Worm (Caenorhabditis elegans) whole organism, L1 larva: ENCODE data around the gene icln-1.

Source experiments
- C04F5.9 ChIP-seq: sonication (generic microtip); optimal IDR thresholded peaks from 2 replicates; lab custom pipeline; 2016; ENCODE audit warnings: missing genetic modification characterization, missing compliant biosample characterization
- C34B4.2 ChIP-seq: sonication (generic microtip); optimal IDR thresholded peaks from 2 replicates; lab custom pipeline; 2017; ENCODE audit warnings: mild to moderate bottlenecking, missing genetic modification characterization, missing compliant biosample characterization
- Y116A8C.19 ChIP-seq: sonication (generic microtip); optimal IDR thresholded peaks from 2 replicates; lab custom pipeline; 2016; ENCODE audit warnings: missing compliant biosample characterization, missing genetic modification characterization, borderline replicate concordance
- alr-1 ChIP-seq: fragments of 200-800 bp; sonication (Bioruptor generic); optimal IDR thresholded peaks from 2 replicates; lab custom pipeline; 2018; ENCODE audit warnings: borderline replicate concordance, mild to moderate bottlenecking, missing genetic modification characterization, missing compliant biosample characterization
- ama-1 ChIP-seq: fragments of 150-350 bp; optimal IDR thresholded peaks from 2 replicates; lab custom pipeline; 2014
- blmp-1 ChIP-seq: fragments of 150-350 bp; optimal IDR thresholded peaks from 2 replicates; lab custom pipeline; 2014; ENCODE audit warnings: missing biosample characterization, missing genetic modification characterization
- ceh-8 ChIP-seq: fragments of 200-800 bp; sonication (Bioruptor generic); optimal IDR thresholded peaks from 2 replicates; lab custom pipeline; 2018; ENCODE audit warnings: mild to moderate bottlenecking, missing genetic modification characterization, moderate library complexity, missing compliant biosample characterization
- ceh-88 ChIP-seq: fragments of 200-800 bp; sonication (Bioruptor generic); IDR thresholded peaks from 2 replicates; pipeline ENCODE4 v1.3.6; 2022; ENCODE audit warnings: missing genetic modification characterization, missing compliant biosample characterization
- dpl-1 ChIP-seq, 3 experiments: fragments of 150-350 bp in 2 of 3; sonication (generic microtip) in 1 of 3; optimal IDR thresholded peaks; 2 replicates each; lab custom pipeline; 2014 to 2017; ENCODE audit warnings: missing biosample characterization in 3 of 3, missing genetic modification characterization in 3 of 3, missing genetic modification reagents in 3 of 3
- dsc-1 ChIP-seq: sonication (generic microtip); optimal IDR thresholded peaks from 2 replicates; lab custom pipeline; 2016; ENCODE audit warnings: mild to moderate bottlenecking, missing genetic modification characterization, missing compliant biosample characterization
- efl-1 ChIP-seq, 4 experiments: fragments of 150-350 bp; optimal IDR thresholded peaks in 3 of 4; peaks in 1 of 4; 1 replicate in 1 of 4; 2 replicates in 3 of 4; lab custom pipeline; 2014; ENCODE audit warnings: missing biosample characterization in 2 of 4, missing genetic modification characterization in 2 of 4, missing genetic modification reagents in 2 of 4
- efl-3 ChIP-seq: fragments of 200-800 bp; sonication (Bioruptor generic); optimal IDR thresholded peaks from 2 replicates; lab custom pipeline; 2018; ENCODE audit warnings: mild to moderate bottlenecking, missing genetic modification characterization, missing compliant biosample characterization
- egl-27 ChIP-seq, 2 experiments: fragments of 150-350 bp in 1 of 2; sonication (generic microtip); optimal IDR thresholded peaks; 3 replicates each; lab custom pipeline; 2017 to 2018; ENCODE audit warnings: missing biosample characterization in 2 of 2, missing genetic modification characterization in 2 of 2, missing genetic modification reagents in 2 of 2
- elt-3 ChIP-seq, 6 experiments: fragments of 150-350 bp in 1 of 6; sonication (generic microtip); optimal IDR thresholded peaks; 2 replicates each; lab custom pipeline; 2017 to 2018; ENCODE audit warnings: missing biosample characterization in 6 of 6, missing genetic modification characterization in 6 of 6, inconsistent platforms in 1 of 6
- fkh-10 ChIP-seq: sonication (generic microtip); optimal IDR thresholded peaks from 2 replicates; lab custom pipeline; 2017; ENCODE audit warnings: missing biosample characterization, missing genetic modification reagents, missing genetic modification characterization
- fkh-4 ChIP-seq: sonication (generic microtip); optimal IDR thresholded peaks from 2 replicates; lab custom pipeline; 2016; ENCODE audit warnings: missing compliant biosample characterization, missing genetic modification characterization, borderline replicate concordance
- grh-1 ChIP-seq: fragments of 200-800 bp; sonication (Bioruptor generic); IDR thresholded peaks from 2 replicates; pipeline ENCODE4 v1.3.6; 2022; ENCODE audit warnings: missing genetic modification reagents, missing genetic modification characterization, missing compliant biosample characterization
- irx-1 ChIP-seq: sonication (generic microtip); optimal IDR thresholded peaks from 2 replicates; lab custom pipeline; 2016; ENCODE audit warnings: missing genetic modification characterization, missing compliant biosample characterization
- lin-13 ChIP-seq: fragments of 150-350 bp; optimal IDR thresholded peaks from 2 replicates; lab custom pipeline; 2014; ENCODE audit warnings: missing biosample characterization, missing genetic modification reagents, missing genetic modification characterization
- lin-14 ChIP-seq: fragments of 200-800 bp; sonication (Bioruptor generic); optimal IDR thresholded peaks from 2 replicates; lab custom pipeline; 2018; ENCODE audit warnings: mild to moderate bottlenecking, missing genetic modification characterization, moderate library complexity, missing compliant biosample characterization
- lin-35 ChIP-seq, 2 experiments: fragments of 150-350 bp; optimal IDR thresholded peaks; 2 replicates each; lab custom pipeline; 2014; ENCODE audit warnings: missing biosample characterization in 2 of 2, missing genetic modification characterization in 2 of 2, missing genetic modification reagents in 2 of 2
- mab-9 ChIP-seq: fragments of 200-800 bp; sonication (Bioruptor generic); IDR thresholded peaks from 2 replicates; pipeline ENCODE4 v1.3.6; 2022; ENCODE audit warnings: missing genetic modification reagents, missing genetic modification characterization, missing compliant biosample characterization
- mep-1 ChIP-seq: fragments of 150-350 bp; optimal IDR thresholded peaks from 2 replicates; lab custom pipeline; 2014; ENCODE audit warnings: missing biosample characterization, missing genetic modification characterization
- nhr-11 ChIP-seq: fragments of 150-350 bp; optimal IDR thresholded peaks from 2 replicates; lab custom pipeline; 2014; ENCODE audit warnings: missing biosample characterization, missing genetic modification characterization
- nhr-19 ChIP-seq: fragments of 200-800 bp; sonication (Bioruptor generic); conservative IDR thresholded peaks from 2 replicates; pipeline ENCODE4 v1.3.6; 2022; ENCODE audit warnings: missing genetic modification characterization, missing compliant biosample characterization
- nhr-20 ChIP-seq: sonication (generic microtip); optimal IDR thresholded peaks from 2 replicates; lab custom pipeline; 2016; ENCODE audit warnings: mild to moderate bottlenecking, missing genetic modification characterization, missing compliant biosample characterization
- nhr-28 ChIP-seq: fragments of 150-350 bp; optimal IDR thresholded peaks from 2 replicates; lab custom pipeline; 2014; ENCODE audit warnings: missing biosample characterization, missing genetic modification characterization
- nhr-71 ChIP-seq: sonication (generic microtip); optimal IDR thresholded peaks from 2 replicates; lab custom pipeline; 2016; ENCODE audit warnings: mild to moderate bottlenecking, missing genetic modification characterization, moderate library complexity, missing compliant biosample characterization
- nhr-85 ChIP-seq: sonication (generic microtip); peaks from one replicate; lab custom pipeline; 2016; ENCODE audit warnings: missing genetic modification characterization, inconsistent platforms, missing compliant biosample characterization
- rnt-1 ChIP-seq: sonication (generic microtip); optimal IDR thresholded peaks from 2 replicates; lab custom pipeline; 2016; ENCODE audit warnings: mild to moderate bottlenecking, missing genetic modification characterization, moderate library complexity, missing compliant biosample characterization
- skn-1 ChIP-seq: fragments of 150-350 bp; optimal IDR thresholded peaks from 2 replicates; lab custom pipeline; 2014; ENCODE audit warnings: missing biosample characterization, missing genetic modification characterization
- snpc-4 ChIP-seq: fragments of 150-350 bp; optimal IDR thresholded peaks from 2 replicates; lab custom pipeline; 2014; ENCODE audit warnings: missing biosample characterization, missing genetic modification characterization
- snu-23 ChIP-seq: sonication (generic microtip); optimal IDR thresholded peaks from 2 replicates; lab custom pipeline; 2016; ENCODE audit warnings: missing genetic modification characterization, missing compliant biosample characterization
- sptf-1 ChIP-seq: fragments of 150-350 bp; optimal IDR thresholded peaks from 2 replicates; lab custom pipeline; 2014; ENCODE audit warnings: missing biosample characterization, missing genetic modification characterization
- sup-37 ChIP-seq: fragments of 200-800 bp; sonication (Bioruptor generic); optimal IDR thresholded peaks from 2 replicates; lab custom pipeline; 2018; ENCODE audit warnings: mild to moderate bottlenecking, missing genetic modification characterization, missing compliant biosample characterization
- tlp-1 ChIP-seq: fragments of 150-350 bp; optimal IDR thresholded peaks from 2 replicates; lab custom pipeline; 2014; ENCODE audit warnings: missing biosample characterization, missing genetic modification characterization
- unc-130 ChIP-seq: fragments of 150-350 bp; optimal IDR thresholded peaks from 2 replicates; lab custom pipeline; 2017; ENCODE audit warnings: missing biosample characterization, missing genetic modification characterization, inconsistent platforms
- unc-86 ChIP-seq: sonication (generic microtip); optimal IDR thresholded peaks from 2 replicates; lab custom pipeline; 2016; ENCODE audit warnings: missing genetic modification characterization, missing compliant biosample characterization
- unc-98 ChIP-seq: fragments of 200-800 bp; sonication (Bioruptor generic); IDR thresholded peaks from 2 replicates; pipeline ENCODE4 v1.3.6; 2022; ENCODE audit warnings: missing genetic modification characterization, missing compliant biosample characterization
- vab-15 ChIP-seq: sonication (generic microtip); optimal IDR thresholded peaks from 2 replicates; lab custom pipeline; 2017; ENCODE audit warnings: missing genotype, mild to moderate bottlenecking, missing genetic modification characterization, missing compliant biosample characterization
- zag-1 ChIP-seq: fragments of 150-350 bp; optimal IDR thresholded peaks from 2 replicates; lab custom pipeline; 2014; ENCODE audit warnings: missing biosample characterization, missing genetic modification characterization
- zip-4 ChIP-seq: fragments of 200-800 bp; sonication (Bioruptor generic); optimal IDR thresholded peaks from 2 replicates; lab custom pipeline; 2018; ENCODE audit warnings: mild to moderate bottlenecking, missing genetic modification characterization, moderate library complexity, missing compliant biosample characterization
- ztf-4 ChIP-seq: fragments of 150-350 bp; optimal IDR thresholded peaks from 2 replicates; lab custom pipeline; 2014; ENCODE audit warnings: missing biosample characterization, missing genetic modification characterization

Gene icln-1

DNA sequence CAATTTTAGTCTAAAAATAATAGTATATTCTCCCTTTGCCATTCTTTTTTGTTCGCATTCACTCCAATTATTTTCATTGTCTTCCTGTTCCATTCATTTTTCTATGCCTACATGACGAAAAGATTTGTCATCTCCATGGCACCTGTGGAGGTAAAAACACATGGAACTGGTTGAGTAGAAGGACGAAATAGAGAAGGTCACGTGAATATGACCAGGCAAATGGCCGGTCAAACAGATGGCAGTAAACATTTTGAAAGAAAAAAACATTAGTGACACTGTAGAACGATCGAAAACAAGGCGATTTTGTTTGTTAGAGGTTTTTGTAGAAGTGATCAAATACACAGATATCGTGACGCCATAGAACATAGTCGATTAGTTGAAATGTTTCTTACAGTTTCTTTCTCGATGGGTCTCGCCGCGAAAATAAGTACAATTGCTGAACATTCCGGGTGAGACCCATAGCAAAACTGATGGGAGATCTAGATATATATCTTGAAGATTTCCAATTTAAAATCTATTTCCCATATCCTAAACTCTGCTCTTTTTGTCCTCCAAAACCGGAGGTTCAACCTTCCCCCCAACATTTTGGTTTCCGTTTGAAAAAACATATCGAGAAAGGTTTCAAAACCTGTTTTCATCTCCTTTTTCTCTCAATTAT, 4.8 kb downstream of the icln-1 start (continued):
- TF ChIP-seq sup-37 (GFP tag; lab: Kevin White, UChicago) (no peak), nhr-85 (tag; lab: Kevin White, UChicago) (peak; percentile 96), ceh-88 (GFP tag; lab: Robert Waterston, UW) (0 out of 2 replicates have a peak, but pooled peaks have one; percentile 18), ztf-4 (tag; lab: Kevin White, UChicago) (no peak), nhr-11 (no peak), alr-1 (tag; lab: Kevin White, UChicago) (no peak), dpl-1 (GFP tag; optimal IDR thresholded peaks at IDR 0.05; lab: Kevin White, UChicago) (peak in 1 of 3 experiments; percentile 22), ama-1 (no peak)

DNA sequence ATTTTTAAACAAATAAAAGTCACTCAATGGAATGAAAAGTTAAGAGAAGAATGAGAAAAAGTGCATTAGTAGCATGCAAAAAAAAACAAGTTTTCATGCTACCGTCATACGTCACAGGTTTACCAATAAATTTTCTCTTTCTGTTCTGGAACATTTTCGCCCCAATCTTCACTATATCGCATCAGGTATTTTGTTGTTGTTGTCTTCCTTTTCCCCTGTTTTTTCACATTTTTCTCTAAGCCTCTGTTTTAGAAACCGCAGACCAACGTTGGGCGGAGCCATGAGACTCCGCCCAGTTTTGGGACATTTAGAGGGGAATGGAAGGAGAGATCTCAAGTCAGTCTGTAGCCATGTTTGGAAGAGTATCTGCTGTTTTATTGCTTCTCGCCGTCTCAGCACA, 7.2 kb downstream of the icln-1 start, which contains the start of gene msa-1:
Gene msa-1 (plus strand): TSS at position 301 of the 400 bp plus-strand sequence.
- TF ChIP-seq mep-1 (tag; lab: Kevin White, UChicago) = peak; percentile 31
- TF ChIP-seq snu-23 (GFP tag; lab: Kevin White, UChicago) = no peak
- TF ChIP-seq blmp-1 = peak; percentile 35
- TF ChIP-seq egl-27 (tag; optimal IDR thresholded peaks at IDR 0.05; lab: Kevin White, UChicago) = no peak
- TF ChIP-seq lin-14 (GFP tag; lab: Kevin White, UChicago) = peak; percentile 5
- no peak for TF ChIP-seq nhr-85 (tag; lab: Kevin White, UChicago)
- no peak for TF ChIP-seq dsc-1 (tag; lab: Kevin White, UChicago)
- no peak for TF ChIP-seq irx-1
- peak; percentile 33 for TF ChIP-seq ama-1
- no peak for TF ChIP-seq unc-130 (tag; lab: Kevin White, UChicago)
- TF ChIP-seq grh-1 (GFP tag; lab: Robert Waterston, UW) = no peak
- no peak for TF ChIP-seq snpc-4
- peak; percentile 16 for TF ChIP-seq rnt-1 (tag; lab: Kevin White, UChicago)
- no peak for TF ChIP-seq vab-15 (tag; lab: Kevin White, UChicago)
- no peak for TF ChIP-seq efl-1 (optimal IDR thresholded peaks at IDR 0.05; lab: Kevin White, UChicago)
- TF ChIP-seq efl-1 (GFP tag; optimal IDR thresholded peaks at IDR 0.05 in 1 of 2; lab: Kevin White, UChicago) = no peak

DNA sequence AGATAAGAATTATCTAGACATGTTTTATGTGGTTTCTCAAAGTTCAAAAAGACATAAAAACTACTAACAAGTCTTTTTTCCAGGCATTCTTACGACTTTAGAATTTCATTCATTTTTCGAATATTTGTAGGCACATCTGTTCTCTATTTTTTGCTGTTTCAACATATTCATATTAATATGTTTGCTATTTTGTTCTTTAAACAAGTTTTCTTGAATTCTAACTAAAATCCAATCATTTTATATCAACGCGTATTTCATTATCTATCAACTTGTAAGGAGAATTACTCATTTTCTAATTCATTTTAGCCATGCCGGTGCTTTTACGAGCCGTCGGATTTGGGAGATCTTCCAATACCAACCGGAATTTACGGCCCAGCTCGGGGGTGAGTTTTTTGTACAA, 13.4 kb downstream of the icln-1 start, which contains the start of gene twk-8:
Gene twk-8 (plus strand): TSS at position 301 of the 400 bp plus-strand sequence.
- TF ChIP-seq zip-4 (GFP tag; lab: Kevin White, UChicago) (no peak), tlp-1 (tag; lab: Kevin White, UChicago) (no peak), dpl-1 (GFP tag; optimal IDR thresholded peaks at IDR 0.05; lab: Kevin White, UChicago) (no peak), C34B4.2 (no peak), lin-35 (GFP tag; optimal IDR thresholded peaks at IDR 0.05; lab: Kevin White, UChicago) (no peak), nhr-19 (no peak), lin-14 (GFP tag; lab: Kevin White, UChicago) (no peak), zag-1 (no peak), skn-1 (tag; lab: Kevin White, UChicago) (no peak), unc-98 (GFP tag; lab: Robert Waterston, UW) (no peak), dsc-1 (tag; lab: Kevin White, UChicago) (no peak)

DNA sequence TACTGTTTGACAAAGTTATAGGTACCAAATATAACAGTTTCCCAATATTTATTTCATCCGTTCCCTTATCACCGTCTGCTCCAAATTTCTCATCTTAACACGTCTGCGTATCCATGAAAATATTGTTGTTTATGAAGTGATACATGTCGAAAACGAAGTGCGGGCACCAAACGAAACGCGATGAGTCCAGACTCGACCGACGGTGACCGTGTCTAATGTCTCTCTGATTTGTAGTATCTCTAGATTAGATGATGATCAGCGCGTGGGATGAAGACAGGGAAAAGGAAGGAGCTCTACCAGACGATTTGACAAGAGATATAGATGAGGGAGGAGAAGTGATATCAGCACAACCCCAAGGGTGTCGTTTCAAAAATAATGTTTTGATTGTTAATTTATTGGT, 15.3 kb downstream of the icln-1 start:
- TF ChIP-seq C34B4.2 (no peak), unc-86 (tag; lab: Kevin White, UChicago) (no peak), dpl-1 (GFP tag; optimal IDR thresholded peaks at IDR 0.05; lab: Kevin White, UChicago) (no peak), ztf-4 (tag; lab: Kevin White, UChicago) (no peak), elt-3 (tag; optimal IDR thresholded peaks at IDR 0.05; lab: Kevin White, UChicago) (no peak), efl-3 (no peak), fkh-10 (GFP tag; lab: Kevin White, UChicago) (no peak), efl-1 (optimal IDR thresholded peaks at IDR 0.05; lab: Kevin White, UChicago) (peak in 1 of 2 experiments; percentile 15), efl-1 (GFP tag; optimal IDR thresholded peaks at IDR 0.05 in 1 of 2; lab: Kevin White, UChicago) (peak in 1 of 2 experiments; percentile 45), unc-130 (tag; lab: Kevin White, UChicago) (peak; percentile 73), egl-27 (tag; optimal IDR thresholded peaks at IDR 0.05; lab: Kevin White, UChicago) (no peak), rnt-1 (tag; lab: Kevin White, UChicago) (peak; percentile 72), lin-13 (no peak), nhr-28 (tag; lab: Kevin White, UChicago) (no peak), sptf-1 (tag; lab: Kevin White, UChicago) (no peak), skn-1 (tag; lab: Kevin White, UChicago) (no peak), zag-1 (no peak), nhr-71 (tag; lab: Kevin White, UChicago) (peak; percentile 70), fkh-4 (tag; lab: Kevin White, UChicago) (no peak), mab-9 (GFP tag; lab: Robert Waterston, UW) (no peak), irx-1 (no peak), ceh-8 (GFP tag; lab: Kevin White, UChicago) (no peak), nhr-20 (tag; lab: Kevin White, UChicago) (peak; percentile 11), lin-35 (GFP tag; optimal IDR thresholded peaks at IDR 0.05; lab: Kevin White, UChicago) (peak in 1 of 2 experiments; percentile 3), C04F5.9 (tag; lab: Kevin White, UChicago) (no peak), Y116A8C.19 (no peak)
